Worm (Caenorhabditis elegans): ENCODE data around the gene D1086.17.

D1086.17 gene

ce11 chrV:14082453-14082852 lies 14.8 kb downstream of the D1086.17 start, which contains the start of gene D1086.10:
Gene D1086.10, plus strand, starts transcription at chrV:14082753.
- TF ChIP-seq eyg-1 (tag; optimal IDR thresholded peaks at IDR 0.05) (no peak), ceh-48 (tag; optimal IDR thresholded peaks at IDR 0.05) (no peak), unc-3 (GFP tag; conservative IDR thresholded peaks at IDR 0.05) (no peak), unc-3 (tag; optimal IDR thresholded peaks at IDR 0.05) (no peak), tbx-7 (tag; optimal IDR thresholded peaks at IDR 0.05) (no peak)

DNA sequence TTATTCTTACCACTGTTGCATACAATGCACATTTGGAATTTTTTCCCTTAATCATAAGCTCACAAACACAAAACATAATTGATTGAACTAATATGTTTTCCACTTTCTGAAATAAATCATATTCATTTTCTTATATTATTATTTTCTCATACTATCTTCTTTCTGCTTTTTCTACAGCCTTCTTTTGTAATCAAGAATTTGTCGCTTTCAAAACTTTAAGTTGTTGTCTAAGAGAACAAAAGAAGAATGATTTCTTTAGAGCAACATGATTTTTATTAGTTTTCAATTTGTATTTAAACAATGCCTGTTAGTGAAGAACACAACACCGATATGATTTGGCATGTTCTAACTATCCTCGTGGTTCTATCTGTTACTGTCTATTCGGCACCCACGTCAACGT lies 16.3 kb downstream of the D1086.17 start, which contains the start of gene D1086.7:
Gene D1086.7 (plus strand): TSS at position 301 of the 400 bp plus-strand sequence.
- TF ChIP-seq sox-2 (GFP tag; IDR thresholded peaks at IDR 0.05), result no peak
- no peak for TF ChIP-seq hlh-8 (tag; optimal IDR thresholded peaks at IDR 0.05)
- no peak for TF ChIP-seq ceh-24 (tag; optimal IDR thresholded peaks at IDR 0.05)
- TF ChIP-seq pqm-1 (tag; optimal IDR thresholded peaks at IDR 0.05), result no peak
- no peak for TF ChIP-seq Y22D7AL.16 (tag; optimal IDR thresholded peaks at IDR 0.05)
- TF ChIP-seq pax-1 (tag; optimal IDR thresholded peaks at IDR 0.05), result no peak
- TF ChIP-seq eyg-1 (tag; optimal IDR thresholded peaks at IDR 0.05), result no peak
- no peak for TF ChIP-seq ceh-9 (tag; optimal IDR thresholded peaks at IDR 0.05)
- no peak for TF ChIP-seq hlh-15 (tag; optimal IDR thresholded peaks at IDR 0.05)

ce11 chrV:14085589-14085988 lies 17.9 kb downstream of the D1086.17 start, which contains the start of gene D1086.18:
Gene D1086.18, plus strand, starts transcription at chrV:14085889.
- TF ChIP-seq fax-1 (tag; optimal IDR thresholded peaks at IDR 0.05), result no peak
- TF ChIP-seq npax-4 (tag; optimal IDR thresholded peaks at IDR 0.05), result no peak
- TF ChIP-seq tbx-2 (tag; optimal IDR thresholded peaks at IDR 0.05), result no peak
- no peak for TF ChIP-seq ceh-48 (tag; optimal IDR thresholded peaks at IDR 0.05)
- no peak for TF ChIP-seq ceh-18 (tag; optimal IDR thresholded peaks at IDR 0.05)
- TF ChIP-seq ceh-19 (GFP tag; optimal IDR thresholded peaks at IDR 0.05), result no peak
- no peak for TF ChIP-seq sdc-2 (tag; optimal IDR thresholded peaks at IDR 0.05)
- no peak for TF ChIP-seq ceh-34 (tag; optimal IDR thresholded peaks at IDR 0.05)
- no peak for TF ChIP-seq T23F11.4 (GFP tag; optimal IDR thresholded peaks at IDR 0.05)
- no peak for TF ChIP-seq K09A11.1 (tag; optimal IDR thresholded peaks at IDR 0.05; ENCODE audit: insufficient read depth)
- no peak for TF ChIP-seq unc-55 (GFP tag; optimal IDR thresholded peaks at IDR 0.05)
- no peak for TF ChIP-seq ceh-22 (tag; optimal IDR thresholded peaks at IDR 0.05)
- TF ChIP-seq ceh-9 (tag; optimal IDR thresholded peaks at IDR 0.05), result no peak
- no peak for TF ChIP-seq che-1 (tag; optimal IDR thresholded peaks at IDR 0.05)
- no peak for TF ChIP-seq K02D7.2 (tag; optimal IDR thresholded peaks at IDR 0.05)

ce11 chrV:14088051-14088450 lies 20.4 kb downstream of the D1086.17 start, which contains the start of gene D1086.19:
Gene D1086.19, plus strand, starts transcription at chrV:14088351.
- TF ChIP-seq syd-9 (tag; optimal IDR thresholded peaks at IDR 0.05) (no peak), che-1 (tag; optimal IDR thresholded peaks at IDR 0.05) (no peak), unc-42 (tag; optimal IDR thresholded peaks at IDR 0.05) (no peak), ztf-16 (tag; optimal IDR thresholded peaks at IDR 0.05) (no peak), ceh-45 (GFP tag; IDR thresholded peaks at IDR 0.05) (no peak), hlh-8 (tag; optimal IDR thresholded peaks at IDR 0.05) (no peak), nhr-11 (tag; optimal IDR thresholded peaks at IDR 0.05) (no peak), ceh-18 (tag; optimal IDR thresholded peaks at IDR 0.05) (no peak), ahr-1 (tag; optimal IDR thresholded peaks at IDR 0.05) (no peak), ceh-31 (tag; optimal IDR thresholded peaks at IDR 0.05) (no peak), pqm-1 (tag; optimal IDR thresholded peaks at IDR 0.05) (no peak), ceh-14 (tag; optimal IDR thresholded peaks at IDR 0.05) (no peak)

DNA sequence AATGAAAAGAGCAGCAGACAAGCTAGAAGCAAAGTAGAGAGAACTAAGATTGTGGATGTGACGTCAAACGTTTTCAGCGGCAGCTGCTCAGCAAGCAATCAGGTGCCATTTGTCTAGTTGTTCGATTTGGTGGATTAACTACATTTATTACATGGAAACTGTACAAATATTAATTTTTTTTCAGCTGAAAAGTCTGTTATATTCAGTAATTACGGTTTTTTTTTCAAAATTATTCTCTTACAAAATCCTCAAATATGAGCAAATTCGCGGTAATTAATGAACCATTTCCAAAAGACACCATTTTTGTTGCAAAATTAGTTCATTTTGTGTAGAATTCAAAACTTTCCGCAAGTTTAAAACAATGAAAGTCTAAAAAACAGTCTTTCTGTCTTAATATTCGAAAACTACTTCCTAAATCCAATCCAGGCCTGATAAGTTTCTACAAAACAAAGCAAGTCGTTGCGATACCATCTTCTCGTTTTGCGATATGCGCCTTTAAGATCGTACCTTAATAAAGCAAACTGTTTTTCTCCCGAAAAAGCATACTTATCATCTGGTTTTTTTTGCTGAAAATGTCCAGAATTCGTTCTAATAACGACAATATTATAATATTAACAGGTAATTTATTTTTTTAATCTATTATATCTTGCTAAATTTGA lies 22.8 kb downstream of the D1086.17 start, which contains the start of the genes D1086.5 and him-5:
Gene D1086.5 (minus strand): TSS at position 51 of the 659 bp plus-strand sequence.
Gene him-5 (plus strand): TSS at position 118 of the 659 bp plus-strand sequence.
- no peak for TF ChIP-seq pax-1 (tag; optimal IDR thresholded peaks at IDR 0.05)
- TF ChIP-seq C38D4.7 (GFP tag; optimal IDR thresholded peaks at IDR 0.05), result no peak
- no peak for TF ChIP-seq nhr-232 (tag; optimal IDR thresholded peaks at IDR 0.05)
- TF ChIP-seq mec-3 (tag; optimal IDR thresholded peaks at IDR 0.05; ENCODE audit: borderline replicate concordance), result no peak
- no peak for TF ChIP-seq hlh-8 (tag; optimal IDR thresholded peaks at IDR 0.05)
- no peak for TF ChIP-seq ceh-45 (GFP tag; IDR thresholded peaks at IDR 0.05)
- no peak for TF ChIP-seq fkh-6 (tag; optimal IDR thresholded peaks at IDR 0.05)
- no peak for TF ChIP-seq sdc-2 (tag; optimal IDR thresholded peaks at IDR 0.05)
- no peak for TF ChIP-seq madf-2 (tag; optimal IDR thresholded peaks at IDR 0.05)
